Worm (Caenorhabditis elegans) whole organism, midembryonic: ENCODE measurements around the gene cwp-1.
A peak's percentile ranks its signal among the peaks of the same experiment; 100 is the strongest.

ENCODE experiments used
- T22C8.4 ChIP-seq: fragments of 200-800 bp; sonication (Bioruptor generic); IDR thresholded peaks from 2 replicates; pipeline ENCODE4 v1.3.6; 2022; ENCODE audit warnings: missing genetic modification characterization, missing compliant biosample characterization
- cog-1 ChIP-seq: sonication (generic microtip); optimal IDR thresholded peaks from 2 replicates; lab custom pipeline; 2016; ENCODE audit warnings: missing genetic modification characterization, missing compliant biosample characterization
- flt-1 ChIP-seq: fragments of 200-800 bp; sonication (Bioruptor generic); IDR thresholded peaks from 2 replicates; pipeline ENCODE4 v1.3.6; 2022; ENCODE audit warnings: missing genetic modification characterization, missing compliant biosample characterization
- klf-2 ChIP-seq: fragments of 200-800 bp; sonication (Bioruptor generic); conservative IDR thresholded peaks from 2 replicates; pipeline ENCODE4 v1.3.6; 2022; ENCODE audit warnings: missing genetic modification reagents, missing genetic modification characterization, missing compliant biosample characterization
- med-1 ChIP-seq: sonication (generic microtip); optimal IDR thresholded peaks from 2 replicates; lab custom pipeline; 2017; ENCODE audit warnings: missing genetic modification characterization, mild to moderate bottlenecking, missing compliant biosample characterization, antibody characterized with exemption, missing genetic modification reagents; ENCODE audit not compliant: insufficient read depth
- ref-1 ChIP-seq: fragments of 200-800 bp; sonication (Bioruptor generic); conservative IDR thresholded peaks from 2 replicates; pipeline ENCODE4 v1.3.6; 2022; ENCODE audit warnings: missing genetic modification reagents, missing genetic modification characterization, missing compliant biosample characterization
- tab-1 ChIP-seq: fragments of 200-800 bp; sonication (Bioruptor generic); IDR thresholded peaks from 2 replicates; pipeline ENCODE4 v1.3.6; 2022; ENCODE audit warnings: missing genetic modification characterization, missing compliant biosample characterization
- ztf-23 ChIP-seq: fragments of 200-800 bp; sonication (Bioruptor generic); IDR thresholded peaks from 2 replicates; pipeline ENCODE4 v1.3.6; 2022; ENCODE audit warnings: missing genetic modification reagents, missing genetic modification characterization, missing compliant biosample characterization
- ztf-29 ChIP-seq: fragments of 200-800 bp; sonication (Bioruptor generic); IDR thresholded peaks from 2 replicates; pipeline ENCODE4 v1.3.6; 2022; ENCODE audit warnings: missing genetic modification reagents, missing genetic modification characterization, missing compliant biosample characterization

The cwp-1 gene

ce11 chrV:4841179-4841578, at the start of gene cwp-1:
Gene cwp-1 (minus strand): TSS chrV:4841279.
- TF ChIP-seq med-1 (GFP tag; lab: Kevin White, UChicago) (no peak), klf-2 (GFP tag; lab: Robert Waterston, UW) (no peak), tab-1 (GFP tag; lab: Robert Waterston, UW) (no peak), ref-1 (GFP tag; lab: Robert Waterston, UW) (no peak), flt-1 (no peak), ztf-29 (no peak), ztf-23 (GFP tag; lab: Robert Waterston, UW) (no peak), T22C8.4 (GFP tag; lab: Robert Waterston, UW) (no peak), cog-1 (tag; lab: Kevin White, UChicago) (no peak)

ce11 chrV:4890781-4891180, 49.7 kb upstream of the cwp-1 start:
- TF ChIP-seq cog-1 (tag; lab: Kevin White, UChicago) (no peak), tab-1 (GFP tag; lab: Robert Waterston, UW) (0 out of 2 replicates have a peak, but pooled peaks have one; percentile 39)

ce11 chrV:4889976-4890479, 48.9 kb upstream of the cwp-1 start, which contains the start of gene T19H12.2:
Gene T19H12.2 (plus strand): TSS chrV:4890429.
- no peak for TF ChIP-seq med-1 (GFP tag; lab: Kevin White, UChicago)
- no peak for TF ChIP-seq klf-2 (GFP tag; lab: Robert Waterston, UW)
- TF ChIP-seq cog-1 (tag; lab: Kevin White, UChicago) = no peak
- TF ChIP-seq T22C8.4 (GFP tag; lab: Robert Waterston, UW) = no peak
- no peak for TF ChIP-seq ref-1 (GFP tag; lab: Robert Waterston, UW)
- no peak for TF ChIP-seq tab-1 (GFP tag; lab: Robert Waterston, UW)
- no peak for TF ChIP-seq ztf-29
- no peak for TF ChIP-seq flt-1
- no peak for TF ChIP-seq ztf-23 (GFP tag; lab: Robert Waterston, UW)

- TF ChIP-seq flt-1 (no peak), ztf-23 (GFP tag; lab: Robert Waterston, UW) (no peak), ref-1 (GFP tag; lab: Robert Waterston, UW) (no peak), tab-1 (GFP tag; lab: Robert Waterston, UW) (no peak), klf-2 (GFP tag; lab: Robert Waterston, UW) (no peak), med-1 (GFP tag; lab: Kevin White, UChicago) (no peak), cog-1 (tag; lab: Kevin White, UChicago) (no peak), T22C8.4 (GFP tag; lab: Robert Waterston, UW) (no peak), ztf-29 (no peak)
Observed at ce11 chrV:4889477-4889876, 48.4 kb upstream of the cwp-1 start, which contains the start of gene ugt-12. Gene ugt-12 (minus strand): TSS chrV:4889629.

ce11 chrV:4885372-4885771, 44.3 kb upstream of the cwp-1 start, which contains the start of gene T19H12.3:
Gene T19H12.3 (plus strand): TSS chrV:4885672.
- no peak for TF ChIP-seq tab-1 (GFP tag; lab: Robert Waterston, UW)
- no peak for TF ChIP-seq flt-1
- TF ChIP-seq ztf-29 = no peak
- no peak for TF ChIP-seq ref-1 (GFP tag; lab: Robert Waterston, UW)
- no peak for TF ChIP-seq ztf-23 (GFP tag; lab: Robert Waterston, UW)
- no peak for TF ChIP-seq med-1 (GFP tag; lab: Kevin White, UChicago)
- TF ChIP-seq cog-1 (tag; lab: Kevin White, UChicago) = no peak
- TF ChIP-seq klf-2 (GFP tag; lab: Robert Waterston, UW) = no peak
- no peak for TF ChIP-seq T22C8.4 (GFP tag; lab: Robert Waterston, UW)

DNA sequence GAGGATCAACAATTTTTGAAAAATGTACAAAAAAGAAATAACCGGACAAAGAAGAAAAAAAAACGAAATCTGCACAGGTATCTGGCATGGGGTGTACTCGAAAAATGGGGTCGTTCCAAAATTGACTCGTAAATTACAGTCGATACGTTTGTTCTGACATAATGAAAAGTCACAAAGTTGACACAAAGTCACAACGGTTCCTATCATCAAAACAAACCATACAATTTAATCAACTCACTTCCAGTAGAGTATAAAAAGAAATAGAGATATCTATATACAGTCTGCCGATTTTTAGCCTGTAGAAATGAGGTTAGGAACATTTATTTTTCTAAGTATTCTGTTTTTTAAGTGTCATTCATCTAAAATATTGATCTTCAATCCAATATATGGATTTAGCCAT, 43.4 kb upstream of the cwp-1 start, which contains the start of gene T19H12.12:
Gene T19H12.12, plus strand, starts transcription at position 301 of the 400 bp plus-strand sequence.
- TF ChIP-seq cog-1 (tag; lab: Kevin White, UChicago) (no peak), ref-1 (GFP tag; lab: Robert Waterston, UW) (no peak), klf-2 (GFP tag; lab: Robert Waterston, UW) (no peak), flt-1 (no peak), ztf-29 (no peak), tab-1 (GFP tag; lab: Robert Waterston, UW) (no peak), med-1 (GFP tag; lab: Kevin White, UChicago) (no peak), T22C8.4 (GFP tag; lab: Robert Waterston, UW) (no peak), ztf-23 (GFP tag; lab: Robert Waterston, UW) (no peak)

- TF ChIP-seq ztf-29 (no peak), T22C8.4 (GFP tag; lab: Robert Waterston, UW) (no peak), cog-1 (tag; lab: Kevin White, UChicago) (no peak), ref-1 (GFP tag; lab: Robert Waterston, UW) (no peak), flt-1 (no peak), klf-2 (GFP tag; lab: Robert Waterston, UW) (no peak), ztf-23 (GFP tag; lab: Robert Waterston, UW) (no peak), tab-1 (GFP tag; lab: Robert Waterston, UW) (no peak), med-1 (GFP tag; lab: Kevin White, UChicago) (no peak)
Observed at ce11 chrV:4881377-4881776, 40.3 kb upstream of the cwp-1 start, which contains the start of gene str-32. Gene str-32 (minus strand): TSS chrV:4881477.

- no peak for TF ChIP-seq med-1 (GFP tag; lab: Kevin White, UChicago)
- TF ChIP-seq cog-1 (tag; lab: Kevin White, UChicago) = no peak
- no peak for TF ChIP-seq flt-1
- no peak for TF ChIP-seq ref-1 (GFP tag; lab: Robert Waterston, UW)
- TF ChIP-seq tab-1 (GFP tag; lab: Robert Waterston, UW) = no peak
Observed at ce11 chrV:4879251-4879650, 38.2 kb upstream of the cwp-1 start, which contains the start of gene T19H12.15. Gene T19H12.15 (minus strand): TSS chrV:4879351.

- no peak for TF ChIP-seq T22C8.4 (GFP tag; lab: Robert Waterston, UW)
- no peak for TF ChIP-seq ztf-23 (GFP tag; lab: Robert Waterston, UW)
- no peak for TF ChIP-seq ref-1 (GFP tag; lab: Robert Waterston, UW)
- TF ChIP-seq klf-2 (GFP tag; lab: Robert Waterston, UW) = no peak
- TF ChIP-seq cog-1 (tag; lab: Kevin White, UChicago) = no peak
- no peak for TF ChIP-seq flt-1
- no peak for TF ChIP-seq med-1 (GFP tag; lab: Kevin White, UChicago)
- TF ChIP-seq tab-1 (GFP tag; lab: Robert Waterston, UW) = no peak
- TF ChIP-seq ztf-29 = no peak
Observed at ce11 chrV:4877587-4877986, 36.5 kb upstream of the cwp-1 start, which contains the start of gene T19H12.6. Gene T19H12.6 (minus strand): TSS chrV:4877687.
